Fruit fly (Drosophila melanogaster) whole organism, embryonic: ENCODE results near the gene brat.
A peak's percentile ranks its signal among the peaks of the same experiment; 100 is the strongest.

Experiments
- Atf-2 ChIP-seq: fragments of 200-800 bp; sonication (Bioruptor generic); optimal IDR thresholded peaks from 2 replicates; lab custom pipeline; 2016; ENCODE audit warnings: missing biosample characterization, missing genetic modification characterization
- Atf6 ChIP-seq: fragments of 200-800 bp; sonication (Bioruptor generic); IDR thresholded peaks from 2 replicates; pipeline ENCODE4 v1.3.6; 2022; ENCODE audit warnings: missing biosample characterization, missing genetic modification characterization
- CG10462 ChIP-seq: fragments of 200-800 bp; sonication (Bioruptor generic); optimal IDR thresholded peaks from 2 replicates; lab custom pipeline; 2016; ENCODE audit warnings: missing biosample characterization, missing genetic modification characterization
- CG11085 ChIP-seq: fragments of 200-800 bp; sonication (Bioruptor generic); IDR thresholded peaks from 2 replicates; pipeline ENCODE4 v1.3.6; 2022; ENCODE audit warnings: missing biosample characterization, missing genetic modification characterization
- CG12659 ChIP-seq: fragments of 200-800 bp; sonication (Bioruptor generic); optimal IDR thresholded peaks from 3 replicates; lab custom pipeline; 2017; ENCODE audit warnings: mild to moderate bottlenecking, missing biosample characterization, missing genetic modification reagents, missing genetic modification characterization
- CG14860 ChIP-seq: fragments of 200-800 bp; sonication (Bioruptor generic); IDR thresholded peaks from 3 replicates; pipeline ENCODE4 v1.3.6; 2022; ENCODE audit warnings: missing biosample characterization, missing genetic modification characterization; ENCODE audit not compliant: partially characterized antibody
- CG18262 ChIP-seq: fragments of 200-800 bp; optimal IDR thresholded peaks from 3 replicates; lab custom pipeline; 2019; ENCODE audit warnings: missing biosample characterization, mild to moderate bottlenecking, missing genetic modification characterization, moderate library complexity
- CG2129 ChIP-seq: fragments of 200-800 bp; sonication (Bioruptor generic); IDR thresholded peaks from 2 replicates; pipeline ENCODE4 v1.3.6; 2022; ENCODE audit warnings: missing biosample characterization, missing genetic modification characterization; ENCODE audit not compliant: partially characterized antibody
- CG31388 ChIP-seq: fragments of 200-800 bp; sonication (Bioruptor generic); optimal IDR thresholded peaks from 2 replicates; lab custom pipeline; 2016; ENCODE audit warnings: missing biosample characterization, missing genetic modification characterization
- CG33213 ChIP-seq: fragments of 200-800 bp; sonication (Bioruptor generic); optimal IDR thresholded peaks from 3 replicates; lab custom pipeline; 2016; ENCODE audit warnings: missing biosample characterization, missing genetic modification characterization
- CG34376 ChIP-seq: fragments of 200-800 bp; sonication (Bioruptor generic); optimal IDR thresholded peaks from 2 replicates; lab custom pipeline; 2018; ENCODE audit warnings: missing biosample characterization, mild to moderate bottlenecking, missing genetic modification characterization
- CG3726 ChIP-seq: fragments of 200-800 bp; sonication (Bioruptor generic); IDR thresholded peaks from 3 replicates; pipeline ENCODE4, ENCODE4 v1.3.6; 2022; ENCODE audit warnings: missing biosample characterization, missing genetic modification characterization
- CG4360 ChIP-seq: fragments of 200-800 bp; sonication (Bioruptor generic); IDR thresholded peaks from 2 replicates; pipeline ENCODE4 v1.3.6; 2022; ENCODE audit warnings: missing biosample characterization, missing genetic modification characterization
- CG7839 ChIP-seq: fragments of 200-800 bp; sonication (Bioruptor generic); optimal IDR thresholded peaks from 3 replicates; lab custom pipeline; 2018; ENCODE audit warnings: missing biosample characterization, mild to moderate bottlenecking, missing genetic modification characterization, moderate library complexity
- CG8281 ChIP-seq: fragments of 200-800 bp; sonication (Bioruptor generic); optimal IDR thresholded peaks from 2 replicates; lab custom pipeline; 2018; ENCODE audit warnings: missing biosample characterization, mild to moderate bottlenecking, missing genetic modification characterization, moderate library complexity
- CG8478 ChIP-seq: fragments of >200 bp; optimal IDR thresholded peaks from 2 replicates; lab custom pipeline; 2018
- CG8944 ChIP-seq: fragments of 200-800 bp; sonication (Bioruptor generic); optimal IDR thresholded peaks from 3 replicates; lab custom pipeline; 2016; ENCODE audit warnings: missing biosample characterization, missing genetic modification characterization
- CG9727 ChIP-seq: fragments of 200-800 bp; sonication (Bioruptor generic); optimal IDR thresholded peaks from 3 replicates; lab custom pipeline; 2017; ENCODE audit warnings: missing biosample characterization, mild to moderate bottlenecking, missing genetic modification characterization
- CG9797 ChIP-seq: fragments of 200-800 bp; sonication (Bioruptor generic); optimal IDR thresholded peaks from 3 replicates; lab custom pipeline; 2018; ENCODE audit warnings: missing biosample characterization, mild to moderate bottlenecking, missing genetic modification characterization
- CHES-1-like ChIP-seq: fragments of 200-800 bp; sonication (Bioruptor generic); optimal IDR thresholded peaks from 2 replicates; lab custom pipeline; 2016; ENCODE audit warnings: missing biosample characterization, missing genetic modification characterization
- Deaf1 ChIP-seq: fragments of 200-800 bp; optimal IDR thresholded peaks from 3 replicates; lab custom pipeline; 2019; ENCODE audit warnings: missing biosample characterization, mild to moderate bottlenecking, missing genetic modification characterization, moderate library complexity
- Dek ChIP-seq: fragments of 200-800 bp; sonication (Bioruptor generic); optimal IDR thresholded peaks from 3 replicates; lab custom pipeline; 2019; ENCODE audit warnings: missing biosample characterization, mild to moderate bottlenecking, missing genetic modification characterization, moderate library complexity
- Gsc ChIP-seq: fragments of 200-800 bp; sonication (Bioruptor generic); IDR thresholded peaks from 2 replicates; pipeline ENCODE4 v1.3.6; 2022; ENCODE audit warnings: missing biosample characterization, missing genetic modification characterization
- HmgD ChIP-seq: fragments of 200-800 bp; sonication (Bioruptor generic); optimal IDR thresholded peaks from 3 replicates; lab custom pipeline; 2016; ENCODE audit warnings: missing biosample characterization, missing genetic modification characterization
- Hmx ChIP-seq: fragments of 200-800 bp; sonication (Bioruptor generic); optimal IDR thresholded peaks from 2 replicates; lab custom pipeline; 2016; ENCODE audit warnings: missing biosample characterization, missing genetic modification characterization
- Jarid2 ChIP-seq: fragments of 200-800 bp; sonication (Bioruptor generic); optimal IDR thresholded peaks from 3 replicates; lab custom pipeline; 2017; ENCODE audit warnings: mild to moderate bottlenecking, missing biosample characterization, missing genetic modification reagents, missing genetic modification characterization
- Med ChIP-seq: fragments of 200-800 bp; sonication (Bioruptor generic); peaks from one replicate; lab custom pipeline; 2016; ENCODE audit warnings: missing biosample characterization, missing genetic modification characterization, mild to moderate bottlenecking, inconsistent platforms, moderate library complexity
- Meics ChIP-seq: fragments of 200-800 bp; sonication (Bioruptor generic); optimal IDR thresholded peaks from 2 replicates; lab custom pipeline; 2017; ENCODE audit warnings: missing biosample characterization, mild to moderate bottlenecking, missing genetic modification characterization
- Scr ChIP-seq: fragments of 200-800 bp; sonication (Bioruptor generic); IDR thresholded peaks from 2 replicates; pipeline ENCODE4 v1.3.6; 2022; ENCODE audit warnings: missing biosample characterization, missing genetic modification characterization; ENCODE audit not compliant: partially characterized antibody
- Sin3A ChIP-seq: fragments of >200 bp; optimal IDR thresholded peaks from 2 replicates; lab custom pipeline; 2018
- bbx ChIP-seq: fragments of 200-800 bp; sonication (Bioruptor generic); IDR thresholded peaks from 2 replicates; pipeline ENCODE4 v1.3.6; 2022; ENCODE audit warnings: missing biosample characterization, missing genetic modification characterization; ENCODE audit not compliant: partially characterized antibody
- bowl ChIP-seq: fragments of 200-800 bp; sonication (Bioruptor generic); IDR thresholded peaks from 2 replicates; pipeline ENCODE4 v1.3.6; 2022; ENCODE audit warnings: missing biosample characterization, missing genetic modification characterization
- cato ChIP-seq: fragments of 200-800 bp; sonication (Bioruptor generic); optimal IDR thresholded peaks from 2 replicates; lab custom pipeline; 2016; ENCODE audit warnings: missing biosample characterization, missing genetic modification characterization, borderline replicate concordance
- croc ChIP-seq: fragments of 200-800 bp; sonication (Bioruptor generic); conservative IDR thresholded peaks from 3 replicates; pipeline ENCODE4 v1.3.6; 2022; ENCODE audit warnings: missing biosample characterization, missing genetic modification characterization
- crol ChIP-seq: fragments of 200-800 bp; sonication (Bioruptor generic); IDR thresholded peaks from 2 replicates; pipeline ENCODE4 v1.3.6; 2022; ENCODE audit warnings: missing biosample characterization, missing genetic modification characterization
- dan ChIP-seq: fragments of 200-800 bp; sonication (Bioruptor generic); IDR thresholded peaks from 2 replicates; pipeline ENCODE4 v1.3.6; 2022; ENCODE audit warnings: missing biosample characterization, missing genetic modification characterization
- dmrt11E ChIP-seq: fragments of 200-800 bp; sonication (Bioruptor generic); optimal IDR thresholded peaks from 3 replicates; lab custom pipeline; 2018; ENCODE audit warnings: missing biosample characterization, mild to moderate bottlenecking, missing genetic modification characterization, moderate library complexity
- fd3F ChIP-seq: fragments of 200-800 bp; sonication (Bioruptor generic); optimal IDR thresholded peaks from 2 replicates; lab custom pipeline; 2018; ENCODE audit warnings: missing biosample characterization, mild to moderate bottlenecking, missing genetic modification characterization, moderate library complexity
- gsb ChIP-seq: fragments of 200-800 bp; sonication (Bioruptor generic); IDR thresholded peaks from 2 replicates; pipeline ENCODE4 v1.3.6; 2022; ENCODE audit warnings: missing biosample characterization, missing genetic modification characterization
- kah ChIP-seq: fragments of 200-800 bp; sonication (Bioruptor generic); optimal IDR thresholded peaks from 2 replicates; lab custom pipeline; 2018; ENCODE audit warnings: missing biosample characterization, mild to moderate bottlenecking, missing genetic modification characterization
- lmd ChIP-seq: fragments of 200-800 bp; sonication (Bioruptor generic); IDR thresholded peaks from 2 replicates; pipeline ENCODE4 v1.3.6; 2022; ENCODE audit warnings: missing biosample characterization, missing genetic modification characterization
- repo ChIP-seq: fragments of 200-800 bp; sonication (Bioruptor generic); optimal IDR thresholded peaks from 2 replicates; lab custom pipeline; 2016; ENCODE audit warnings: missing biosample characterization, missing genetic modification characterization
- sd ChIP-seq: fragments of 200-800 bp; sonication (Bioruptor generic); optimal IDR thresholded peaks from 3 replicates; lab custom pipeline; 2018; ENCODE audit warnings: missing biosample characterization, mild to moderate bottlenecking, missing genetic modification characterization, moderate library complexity
- sens ChIP-seq: fragments of 200-800 bp; sonication (Bioruptor generic); peaks from one replicate; lab custom pipeline; 2016; ENCODE audit warnings: missing biosample characterization, missing genetic modification characterization
- seq ChIP-seq: fragments of 200-800 bp; sonication (Bioruptor generic); IDR thresholded peaks from 2 replicates; pipeline ENCODE4 v1.3.6; 2022; ENCODE audit warnings: missing biosample characterization, missing genetic modification characterization
- so ChIP-seq: fragments of 200-800 bp; sonication (Bioruptor generic); IDR thresholded peaks from 3 replicates; pipeline ENCODE4 v1.3.6; 2022; ENCODE audit warnings: missing biosample characterization, missing genetic modification characterization
- tgo ChIP-seq: fragments of 200-800 bp; sonication (Bioruptor generic); IDR thresholded peaks from 3 replicates; pipeline ENCODE4 v1.3.6; 2022; ENCODE audit warnings: missing biosample characterization, missing genetic modification characterization
- tin ChIP-seq: fragments of 200-800 bp; sonication (Bioruptor generic); optimal IDR thresholded peaks from 3 replicates; lab custom pipeline; 2016; ENCODE audit warnings: missing biosample characterization, missing genetic modification characterization
- tio ChIP-seq: fragments of 200-800 bp; sonication (Bioruptor generic); optimal IDR thresholded peaks from 2 replicates; lab custom pipeline; 2017; ENCODE audit warnings: missing biosample characterization, missing genetic modification characterization, inconsistent platforms
- toy ChIP-seq: fragments of 200-800 bp; sonication (Bioruptor generic); IDR thresholded peaks from 2 replicates; pipeline ENCODE4 v1.3.6; 2022; ENCODE audit warnings: missing biosample characterization, missing genetic modification characterization
- tup ChIP-seq: fragments of 200-800 bp; sonication (Bioruptor generic); optimal IDR thresholded peaks from 2 replicates; lab custom pipeline; 2016; ENCODE audit warnings: missing biosample characterization, mild to moderate bottlenecking, missing genetic modification characterization, moderate library complexity
- tx ChIP-seq: fragments of 200-800 bp; sonication (Bioruptor generic); optimal IDR thresholded peaks from 2 replicates; lab custom pipeline; 2016; ENCODE audit warnings: missing biosample characterization, missing genetic modification characterization

brat gene

DNA sequence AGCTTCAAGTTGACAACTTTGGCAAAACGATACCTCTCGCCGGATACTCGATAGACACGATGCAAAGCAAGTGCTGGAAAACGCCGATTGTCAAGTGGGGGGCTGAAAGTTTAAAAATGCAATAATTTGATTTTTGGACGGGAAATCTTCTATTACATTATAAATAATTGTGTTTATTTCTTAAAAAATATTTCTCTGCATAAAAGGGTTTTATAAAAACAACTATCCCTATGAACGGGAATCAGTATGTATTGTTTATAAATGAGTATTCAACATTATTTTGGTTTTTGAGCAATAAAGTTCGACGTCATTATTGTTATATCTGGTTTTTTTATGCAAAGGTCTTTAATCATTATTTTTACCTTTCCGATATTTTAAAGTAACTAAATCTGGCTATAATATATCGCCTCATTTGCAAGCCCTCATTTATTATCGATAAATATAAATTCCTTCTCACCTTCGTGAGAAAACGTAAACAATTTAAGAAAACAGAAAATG is 1.7 kb upstream of the brat start, which contains the start of the genes AsnRS and DCTN6-p27 (continued):
- TF ChIP-seq Gsc (GFP tag; lab: Robert Waterston, UW) (no peak), Scr (peak; percentile 82), CG11085 (GFP tag; lab: Robert Waterston, UW) (0 out of 2 replicates have a peak, but pooled peaks have one; percentile 36), tgo (GFP tag; lab: Robert Waterston, UW) (peak; percentile 55), CG31388 (no peak), CG9727 (GFP tag; lab: Kevin White, UChicago) (peak; percentile 64), CG18262 (tag; lab: Kevin White, UChicago) (peak; percentile 71), Atf-2 (peak; percentile 37), lmd (peak; percentile 65), CHES-1-like (peak; percentile 36), tup (GFP tag; lab: Kevin White, UChicago) (peak; percentile 63), CG12659 (GFP tag; lab: Kevin White, UChicago) (peak; percentile 78), kah (GFP tag; lab: Kevin White, UChicago) (no peak), repo (GFP tag; lab: Kevin White, UChicago) (peak; percentile 9), bowl (GFP tag; lab: Robert Waterston, UW) (no peak), CG33213 (GFP tag; lab: Kevin White, UChicago) (peak; percentile 18), CG8944 (GFP tag; lab: Kevin White, UChicago) (peak; percentile 23), sd (tag; lab: Kevin White, UChicago) (peak; percentile 99), tx (GFP tag; lab: Kevin White, UChicago) (peak; percentile 30), toy (no peak), tin (GFP tag; lab: Kevin White, UChicago) (peak; percentile 79), Jarid2 (GFP tag; lab: Kevin White, UChicago) (peak; percentile 12), Hmx (no peak), dan (GFP tag; lab: Robert Waterston, UW) (no peak), fd3F (GFP tag; lab: Kevin White, UChicago) (peak; percentile 56), CG8281 (tag; lab: Kevin White, UChicago) (peak; percentile 8), CG8478 (lab: Kevin White, UChicago) (no peak), CG14860 (GFP tag; lab: Robert Waterston, UW) (peak; percentile 71; the same call in 2 of the 3 replicates), bbx (GFP tag; lab: Robert Waterston, UW) (peak; percentile 59), cato (GFP tag; lab: Kevin White, UChicago) (peak; percentile 64), Med (GFP tag; lab: Kevin White, UChicago) (peak; percentile 95), tio (GFP tag; lab: Kevin White, UChicago) (no peak), CG2129 (GFP tag; lab: Robert Waterston, UW) (peak; percentile 47), CG3726 (no peak), Atf6 (peak; percentile 76), gsb (GFP tag; lab: Robert Waterston, UW) (no peak), dmrt11E (tag; lab: Kevin White, UChicago) (peak; percentile 59), seq (GFP tag; lab: Robert Waterston, UW) (peak; percentile 34; the same call in 1 of the 2 replicates), CG34376 (GFP tag; lab: Kevin White, UChicago) (peak; percentile 46), sens (GFP tag; lab: Kevin White, UChicago) (peak; percentile 94), Meics (GFP tag; lab: Kevin White, UChicago) (peak; percentile 65), CG7839 (tag; lab: Kevin White, UChicago) (peak; percentile 72), Sin3A (lab: Kevin White, UChicago) (no peak), crol (GFP tag; lab: Robert Waterston, UW) (no peak), CG4360 (no peak), croc (GFP tag; lab: Robert Waterston, UW) (0 out of 3 replicates have a peak, but pooled peaks have one; percentile 19), so (GFP tag; lab: Robert Waterston, UW) (no peak), CG10462 (GFP tag; lab: Kevin White, UChicago) (peak; percentile 56), Dek (tag; lab: Kevin White, UChicago) (peak; percentile 51), Deaf1 (tag; lab: Kevin White, UChicago) (peak; percentile 39), CG9797 (peak; percentile 6), HmgD (GFP tag; lab: Kevin White, UChicago) (no peak)
